Fruit fly (Drosophila melanogaster) whole organism, embryonic: ENCODE measurements around the gene Blimp-1.

Source experiments
- Adf1 ChIP-seq: fragments of 200-800 bp; sonication (Bioruptor generic); IDR thresholded peaks from 2 replicates; pipeline ENCODE4 v1.3.6; 2022; ENCODE audit warnings: missing biosample characterization, missing genetic modification characterization
- CG10321 ChIP-seq: fragments of 200-800 bp; sonication (Bioruptor generic); IDR thresholded peaks from 2 replicates; pipeline ENCODE4 v1.3.6; 2022; ENCODE audit warnings: missing biosample characterization, missing genetic modification characterization
- CG12391 ChIP-seq: fragments of 200-800 bp; sonication (Bioruptor generic); optimal IDR thresholded peaks from 3 replicates; lab custom pipeline; 2018; ENCODE audit warnings: missing biosample characterization, mild to moderate bottlenecking, missing genetic modification characterization, moderate library complexity
- CG13424 ChIP-seq: fragments of 200-800 bp; sonication (Bioruptor generic); optimal IDR thresholded peaks from 2 replicates; lab custom pipeline; 2019; ENCODE audit warnings: missing biosample characterization, mild to moderate bottlenecking, missing genetic modification characterization, moderate library complexity
- CG13624 ChIP-seq: fragments of 200-800 bp; sonication (Bioruptor generic); optimal IDR thresholded peaks from 2 replicates; lab custom pipeline; 2016; ENCODE audit warnings: missing biosample characterization, missing genetic modification characterization
- CG15011 ChIP-seq: fragments of 200-800 bp; sonication (Bioruptor generic); optimal IDR thresholded peaks from 3 replicates; lab custom pipeline; 2018; ENCODE audit warnings: missing biosample characterization, mild to moderate bottlenecking, missing genetic modification characterization
- CG15601 ChIP-seq: fragments of 200-800 bp; sonication (Bioruptor generic); optimal IDR thresholded peaks from 3 replicates; lab custom pipeline; 2019; ENCODE audit warnings: missing biosample characterization, mild to moderate bottlenecking, missing genetic modification characterization, moderate library complexity
- CG1647 ChIP-seq: fragments of 200-800 bp; sonication (Bioruptor generic); optimal IDR thresholded peaks from 3 replicates; lab custom pipeline; 2016; ENCODE audit warnings: missing biosample characterization, missing genetic modification characterization
- CG16813 ChIP-seq: fragments of 200-800 bp; sonication (Bioruptor generic); IDR thresholded peaks from 3 replicates; pipeline ENCODE4 v1.3.6; 2022; ENCODE audit warnings: missing biosample characterization, missing genetic modification characterization; ENCODE audit not compliant: partially characterized antibody
- CG16815 ChIP-seq: fragments of 200-800 bp; sonication (Bioruptor generic); optimal IDR thresholded peaks from 3 replicates; lab custom pipeline; 2017; ENCODE audit warnings: missing biosample characterization, mild to moderate bottlenecking, missing genetic modification characterization
- CG17186 ChIP-seq: fragments of 200-800 bp; sonication (Bioruptor generic); optimal IDR thresholded peaks from 3 replicates; lab custom pipeline; 2017; ENCODE audit warnings: missing biosample characterization, missing genetic modification reagents, missing genetic modification characterization
- CG17359 ChIP-seq: fragments of 200-800 bp; sonication (Bioruptor generic); optimal IDR thresholded peaks from 3 replicates; lab custom pipeline; 2018; ENCODE audit warnings: missing biosample characterization, mild to moderate bottlenecking, missing genetic modification characterization, moderate library complexity
- CG17385 ChIP-seq: fragments of 200-800 bp; sonication (Bioruptor generic); optimal IDR thresholded peaks from 3 replicates; lab custom pipeline; 2018; ENCODE audit warnings: missing biosample characterization, mild to moderate bottlenecking, missing genetic modification characterization
- CG2116 ChIP-seq: fragments of 200-800 bp; sonication (Bioruptor generic); optimal IDR thresholded peaks from 3 replicates; lab custom pipeline; 2018; ENCODE audit warnings: missing biosample characterization, mild to moderate bottlenecking, missing genetic modification characterization
- CG2678 ChIP-seq: fragments of 200-800 bp; sonication (Bioruptor generic); optimal IDR thresholded peaks from 3 replicates; lab custom pipeline; 2019; ENCODE audit warnings: missing biosample characterization, mild to moderate bottlenecking, missing genetic modification characterization, moderate library complexity
- CG32767 ChIP-seq: fragments of 200-800 bp; sonication (Bioruptor generic); IDR thresholded peaks from 2 replicates; pipeline ENCODE4 v1.3.6; 2022; ENCODE audit warnings: missing biosample characterization, missing genetic modification characterization
- CG33557 ChIP-seq: fragments of 200-800 bp; sonication (Bioruptor generic); optimal IDR thresholded peaks from 2 replicates; lab custom pipeline; 2019; ENCODE audit warnings: missing biosample characterization, mild to moderate bottlenecking, missing genetic modification characterization, moderate library complexity
- CG34224 ChIP-seq: fragments of 200-800 bp; sonication (Bioruptor generic); IDR thresholded peaks from 3 replicates; pipeline ENCODE4 v1.3.6; 2022; ENCODE audit warnings: missing biosample characterization, missing genetic modification characterization; ENCODE audit not compliant: partially characterized antibody
- CG6813 ChIP-seq: fragments of 200-800 bp; sonication (Bioruptor generic); optimal IDR thresholded peaks from 2 replicates; lab custom pipeline; 2017; ENCODE audit warnings: missing biosample characterization, missing genetic modification characterization, mild to moderate bottlenecking, moderate library complexity, missing genetic modification reagents
- CG6854 ChIP-seq: fragments of 200-800 bp; sonication (Bioruptor generic); optimal IDR thresholded peaks from 3 replicates; lab custom pipeline; 2017; ENCODE audit warnings: missing biosample characterization, mild to moderate bottlenecking, missing genetic modification characterization
- CG7963 ChIP-seq: fragments of 200-800 bp; sonication (Bioruptor generic); IDR thresholded peaks from 3 replicates; pipeline ENCODE4 v1.3.6; 2022; ENCODE audit warnings: missing biosample characterization, missing genetic modification characterization; ENCODE audit not compliant: partially characterized antibody
- Dip2 ChIP-seq: fragments of 200-800 bp; sonication (Bioruptor generic); IDR thresholded peaks from 2 replicates; pipeline ENCODE4 v1.3.6; 2022; ENCODE audit warnings: missing biosample characterization, missing genetic modification characterization
- Doc2 ChIP-seq: fragments of 200-800 bp; sonication (Bioruptor generic); IDR thresholded peaks from 2 replicates; pipeline ENCODE4 v1.3.6; 2022; ENCODE audit warnings: missing biosample characterization, missing genetic modification characterization
- E2f2 ChIP-seq: fragments of 200-800 bp; sonication (Bioruptor generic); IDR thresholded peaks from 2 replicates; pipeline ENCODE4 v1.3.6; 2022; ENCODE audit warnings: missing biosample characterization, missing genetic modification characterization
- Ets97D ChIP-seq: fragments of 200-800 bp; sonication (Bioruptor generic); optimal IDR thresholded peaks from 3 replicates; lab custom pipeline; 2016; ENCODE audit warnings: missing biosample characterization, missing genetic modification characterization
- Fer2 ChIP-seq: fragments of 200-800 bp; sonication (Bioruptor generic); optimal IDR thresholded peaks from 2 replicates; lab custom pipeline; 2018; ENCODE audit warnings: missing biosample characterization, mild to moderate bottlenecking, missing genetic modification characterization, moderate library complexity
- HLHmδ ChIP-seq: fragments of 200-800 bp; sonication (Bioruptor generic); optimal IDR thresholded peaks from 2 replicates; lab custom pipeline; 2018; ENCODE audit warnings: missing biosample characterization, mild to moderate bottlenecking, missing genetic modification characterization, moderate library complexity
- Hmx ChIP-seq: fragments of 200-800 bp; sonication (Bioruptor generic); optimal IDR thresholded peaks from 2 replicates; lab custom pipeline; 2016; ENCODE audit warnings: missing biosample characterization, missing genetic modification characterization
- Nf-YC ChIP-seq: fragments of 200-800 bp; optimal IDR thresholded peaks from 3 replicates; lab custom pipeline; 2019; ENCODE audit warnings: missing biosample characterization, mild to moderate bottlenecking, missing genetic modification characterization, moderate library complexity
- Optix ChIP-seq: fragments of 200-800 bp; sonication (Bioruptor generic); IDR thresholded peaks from 3 replicates; pipeline ENCODE4 v1.3.6; 2022; ENCODE audit warnings: missing biosample characterization, missing genetic modification characterization
- Ravus ChIP-seq: fragments of 200-800 bp; sonication (Bioruptor generic); IDR thresholded peaks from 2 replicates; pipeline ENCODE4 v1.3.6; 2022; ENCODE audit warnings: missing biosample characterization, missing genetic modification characterization
- Rx ChIP-seq: fragments of 200-800 bp; sonication (Bioruptor generic); IDR thresholded peaks from 2 replicates; pipeline ENCODE4 v1.3.6; 2022; ENCODE audit warnings: missing biosample characterization, missing genetic modification characterization
- Ssrp ChIP-seq: fragments of 200-800 bp; sonication (Bioruptor generic); optimal IDR thresholded peaks from 2 replicates; lab custom pipeline; 2018; ENCODE audit warnings: missing biosample characterization, mild to moderate bottlenecking, missing genetic modification characterization, moderate library complexity
- ase ChIP-seq: fragments of 200-800 bp; sonication (Bioruptor generic); IDR thresholded peaks from 3 replicates; pipeline ENCODE4 v1.3.6; 2022; ENCODE audit warnings: missing biosample characterization, missing genetic modification characterization
- ash1 ChIP-seq: fragments of 200-800 bp; sonication (Bioruptor generic); optimal IDR thresholded peaks from 2 replicates; lab custom pipeline; 2018; ENCODE audit warnings: missing biosample characterization, mild to moderate bottlenecking, missing genetic modification characterization
- chif ChIP-seq, 2 experiments: fragments of 200-800 bp; sonication (Bioruptor generic); optimal IDR thresholded peaks; 3 replicates each; lab custom pipeline; 2016; ENCODE audit warnings: missing biosample characterization in 2 of 2, missing genetic modification characterization in 2 of 2
- croc ChIP-seq: fragments of 200-800 bp; sonication (Bioruptor generic); conservative IDR thresholded peaks from 3 replicates; pipeline ENCODE4 v1.3.6; 2022; ENCODE audit warnings: missing biosample characterization, missing genetic modification characterization
- dpn ChIP-seq, 2 experiments: fragments of 200-800 bp; sonication (Bioruptor generic); optimal IDR thresholded peaks; 3 replicates each; lab custom pipeline; 2016; ENCODE audit warnings: missing biosample characterization in 2 of 2, missing genetic modification characterization in 2 of 2
- esg ChIP-seq: fragments of 200-800 bp; sonication (Bioruptor generic); conservative IDR thresholded peaks from 2 replicates; pipeline ENCODE4 v1.3.6; 2022; ENCODE audit warnings: missing biosample characterization, missing genetic modification characterization
- exex ChIP-seq: fragments of 200-800 bp; sonication (Bioruptor generic); optimal IDR thresholded peaks from 4 replicates; lab custom pipeline; 2018; ENCODE audit warnings: missing biosample characterization, mild to moderate bottlenecking, missing genetic modification characterization, moderate library complexity
- fd96Cb ChIP-seq: fragments of 200-800 bp; sonication (Bioruptor generic); optimal IDR thresholded peaks from 2 replicates; lab custom pipeline; 2018; ENCODE audit warnings: missing biosample characterization, mild to moderate bottlenecking, missing genetic modification characterization, moderate library complexity
- fru ChIP-seq: fragments of >200 bp; optimal IDR thresholded peaks from 2 replicates; lab custom pipeline; 2017
- gem ChIP-seq: fragments of 200-800 bp; sonication (Bioruptor generic); optimal IDR thresholded peaks from 2 replicates; lab custom pipeline; 2019; ENCODE audit warnings: missing biosample characterization, mild to moderate bottlenecking, missing genetic modification characterization, moderate library complexity
- gsb ChIP-seq: fragments of 200-800 bp; sonication (Bioruptor generic); IDR thresholded peaks from 2 replicates; pipeline ENCODE4 v1.3.6; 2022; ENCODE audit warnings: missing biosample characterization, missing genetic modification characterization
- jumu ChIP-seq: fragments of 200-800 bp; sonication (Bioruptor generic); optimal IDR thresholded peaks from 3 replicates; lab custom pipeline; 2016; ENCODE audit warnings: missing biosample characterization, missing genetic modification characterization
- nom ChIP-seq: fragments of 200-800 bp; sonication (Bioruptor generic); optimal IDR thresholded peaks from 2 replicates; lab custom pipeline; 2017; ENCODE audit warnings: missing biosample characterization, missing genetic modification characterization, mild to moderate bottlenecking, moderate library complexity, missing genetic modification reagents
- pum ChIP-seq: fragments of 200-800 bp; sonication (Bioruptor generic); optimal IDR thresholded peaks from 2 replicates; lab custom pipeline; 2016; ENCODE audit warnings: missing biosample characterization, missing genetic modification characterization
- shn ChIP-seq: fragments of 200-800 bp; sonication (Bioruptor generic); optimal IDR thresholded peaks from 3 replicates; lab custom pipeline; 2016; ENCODE audit warnings: missing biosample characterization, missing genetic modification characterization
- vvl ChIP-seq: fragments of 200-800 bp; sonication (Bioruptor generic); IDR thresholded peaks from 2 replicates; pipeline ENCODE4 v1.3.6; 2022; ENCODE audit warnings: missing biosample characterization, missing genetic modification characterization
- wek ChIP-seq: fragments of 200-800 bp; sonication (Bioruptor generic); optimal IDR thresholded peaks from 3 replicates; lab custom pipeline; 2018; ENCODE audit warnings: missing biosample characterization, mild to moderate bottlenecking, missing genetic modification characterization, moderate library complexity

Blimp-1 gene

DNA sequence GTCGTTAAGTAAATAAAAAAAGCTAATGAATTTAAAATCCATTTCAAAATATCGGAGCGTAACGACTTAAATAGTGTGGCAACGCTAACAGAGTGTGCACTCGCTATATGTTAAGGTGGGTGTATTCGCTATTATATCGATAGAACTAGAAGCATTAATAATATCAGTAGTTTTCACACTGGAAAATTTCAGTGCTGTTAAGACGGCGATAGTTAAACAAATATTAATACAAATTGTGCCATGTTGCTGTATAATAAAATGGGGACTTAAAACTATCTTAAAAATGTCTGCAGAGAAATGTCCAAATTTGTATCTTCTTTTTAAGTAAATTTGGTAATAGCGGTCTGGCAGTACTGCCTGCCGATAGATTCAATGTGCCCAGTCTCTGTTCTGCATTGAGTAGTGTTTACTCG is 47.5 kb upstream of the Blimp-1 start (continued):
- TF ChIP-seq CG6854 (GFP tag; lab: Kevin White, UChicago) (no peak), fd96Cb (tag; lab: Kevin White, UChicago) (peak; percentile 82), fru (no peak), CG7963 (peak; percentile 24; the same call in 1 of the 3 replicates), CG15601 (tag; lab: Kevin White, UChicago) (no peak), Fer2 (tag; lab: Kevin White, UChicago) (peak; percentile 71), jumu (peak; percentile 88), CG13624 (GFP tag; lab: Kevin White, UChicago) (peak; percentile 90), Nf-YC (no peak), gsb (GFP tag; lab: Robert Waterston, UW) (peak; percentile 77), CG10321 (GFP tag; lab: Robert Waterston, UW) (peak; percentile 37; the same call in 1 of the 2 replicates), E2f2 (peak; percentile 85), CG17385 (GFP tag; lab: Kevin White, UChicago) (peak; percentile 61), CG6813 (GFP tag; lab: Kevin White, UChicago) (no peak), dpn (GFP tag; optimal IDR thresholded peaks at IDR 0.05; lab: Kevin White, UChicago) (peak; percentile 89 to 90), CG12391 (peak; percentile 90), nom (GFP tag; lab: Kevin White, UChicago) (no peak), Optix (peak; percentile 68; the same call in 1 of the 3 replicates), CG33557 (no peak), CG17359 (tag; lab: Kevin White, UChicago) (peak; percentile 84), pum (GFP tag; lab: Kevin White, UChicago) (peak; percentile 90), esg (GFP tag; lab: Robert Waterston, UW) (peak; percentile 92), chif (GFP tag; optimal IDR thresholded peaks at IDR 0.05; lab: Kevin White, UChicago) (peak; percentile 80 to 87), Doc2 (GFP tag; lab: Robert Waterston, UW) (peak; percentile 73; the same call in 1 of the 2 replicates), CG17186 (peak; percentile 60), CG1647 (GFP tag; lab: Kevin White, UChicago) (peak; percentile 85), CG32767 (GFP tag; lab: Robert Waterston, UW) (0 out of 2 replicates have a peak, but pooled peaks have one; percentile 32), ase (GFP tag; lab: Robert Waterston, UW) (peak; percentile 81), Hmx (GFP tag; lab: Kevin White, UChicago) (peak; percentile 67), shn (GFP tag; lab: Kevin White, UChicago) (peak; percentile 89), Ravus (peak; percentile 67), Ets97D (peak; percentile 93), CG34224 (peak; percentile 79), Adf1 (GFP tag; lab: Robert Waterston, UW) (peak; percentile 42; the same call in 1 of the 2 replicates), CG2678 (no peak), vvl (peak; percentile 92), wek (GFP tag; lab: Kevin White, UChicago) (peak; percentile 0), gem (peak; percentile 91), CG16813 (GFP tag; lab: Robert Waterston, UW) (peak; percentile 88), croc (GFP tag; lab: Robert Waterston, UW) (peak; percentile 80), HLHmδ (GFP tag; lab: Kevin White, UChicago) (no peak), CG2116 (GFP tag; lab: Kevin White, UChicago) (peak; percentile 83), Ssrp (peak; percentile 87), CG16815 (GFP tag; lab: Kevin White, UChicago) (peak; percentile 79), Rx (GFP tag; lab: Robert Waterston, UW) (peak; percentile 92), exex (tag; lab: Kevin White, UChicago) (no peak), Dip2 (GFP tag; lab: Robert Waterston, UW) (no peak), CG15011 (GFP tag; lab: Kevin White, UChicago) (no peak), ash1 (peak; percentile 51), CG13424 (tag; lab: Kevin White, UChicago) (peak; percentile 88)
